Worm (Caenorhabditis elegans) whole organism, L2 larva: ENCODE results near the gene pqn-25.
A peak's percentile ranks its signal among the peaks of the same experiment; 100 is the strongest.

ENCODE experiments used
- R02D3.7 ChIP-seq: fragments of 150-350 bp; optimal IDR thresholded peaks from 2 replicates; lab custom pipeline; 2014; ENCODE audit warnings: missing biosample characterization, missing genetic modification characterization
- Y55F3AM.14 ChIP-seq: fragments of 200-800 bp; sonication (Bioruptor generic); optimal IDR thresholded peaks from 2 replicates; lab custom pipeline; 2018; ENCODE audit warnings: mild to moderate bottlenecking, missing genetic modification characterization, missing compliant biosample characterization
- ZK546.5 ChIP-seq: sonication (generic microtip); optimal IDR thresholded peaks from 2 replicates; lab custom pipeline; 2017; ENCODE audit warnings: missing biosample characterization, missing genetic modification characterization
- aly-2 ChIP-seq: fragments of 150-350 bp; optimal IDR thresholded peaks from 2 replicates; lab custom pipeline; 2014; ENCODE audit warnings: missing biosample characterization, missing genetic modification characterization
- blmp-1 ChIP-seq: sonication (generic microtip); optimal IDR thresholded peaks from 2 replicates; lab custom pipeline; 2017; ENCODE audit warnings: missing genetic modification characterization, mild to moderate bottlenecking, missing compliant biosample characterization, antibody characterized with exemption, moderate library complexity; ENCODE audit not compliant: insufficient read depth
- egl-27 ChIP-seq: sonication (generic microtip); optimal IDR thresholded peaks from 3 replicates; lab custom pipeline; 2017; ENCODE audit warnings: missing biosample characterization, missing genetic modification reagents, missing genetic modification characterization
- fos-1 ChIP-seq: fragments of 150-350 bp; optimal IDR thresholded peaks from 2 replicates; lab custom pipeline; 2014; ENCODE audit warnings: missing biosample characterization, missing genetic modification characterization
- lin-39 ChIP-seq: fragments of 150-350 bp; optimal IDR thresholded peaks from 2 replicates; lab custom pipeline; 2014; ENCODE audit warnings: missing biosample characterization, missing genetic modification reagents, missing genetic modification characterization
- nhr-11 ChIP-seq: fragments of 150-350 bp; optimal IDR thresholded peaks from 2 replicates; lab custom pipeline; 2014; ENCODE audit warnings: missing biosample characterization, missing genetic modification characterization
- unc-62 ChIP-seq: fragments of 150-350 bp; optimal IDR thresholded peaks from 2 replicates; lab custom pipeline; 2014; ENCODE audit warnings: missing biosample characterization, missing genetic modification reagents, missing genetic modification characterization

DNA sequence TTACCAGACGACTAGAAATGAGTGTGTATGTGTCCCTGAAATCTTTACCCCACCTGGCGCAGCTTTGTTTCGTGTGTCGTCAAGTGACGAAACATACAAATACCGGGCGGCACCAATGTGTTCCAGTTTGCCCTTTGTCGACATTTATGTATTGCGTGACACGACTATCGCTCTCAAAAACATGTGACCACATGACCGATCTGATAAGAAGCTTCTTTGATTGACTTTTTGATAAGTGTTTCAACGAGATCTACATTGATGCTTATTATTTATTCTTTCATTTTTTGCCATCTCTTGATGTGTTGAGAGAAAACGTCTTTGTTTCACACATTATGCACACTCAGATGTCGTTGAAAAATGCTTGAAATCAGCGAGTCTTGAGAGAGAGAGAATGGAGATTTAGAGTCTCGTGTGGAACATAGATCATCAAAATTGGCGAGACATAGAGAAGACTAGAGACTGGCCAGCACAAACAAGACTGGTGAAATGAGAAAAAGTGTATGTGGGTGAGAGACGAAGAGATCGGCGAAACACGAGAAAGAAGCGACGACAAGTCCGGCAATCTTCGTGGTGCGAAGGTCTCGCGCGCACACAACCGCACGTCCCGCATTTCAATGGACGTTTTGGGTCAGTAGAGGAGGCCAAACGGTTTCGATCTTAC lies 9.4 kb downstream of the pqn-25 start:
- TF ChIP-seq aly-2 (tag; lab: Kevin White, UChicago) (no peak), Y55F3AM.14 (GFP tag; lab: Kevin White, UChicago) (peak; percentile 61), unc-62 (GFP tag; lab: Kevin White, UChicago) (no peak), fos-1 (peak; percentile 62), lin-39 (tag; lab: Kevin White, UChicago) (no peak), R02D3.7 (tag; lab: Kevin White, UChicago) (no peak), ZK546.5 (no peak), egl-27 (tag; lab: Kevin White, UChicago) (peak; percentile 8), blmp-1 (peak; percentile 50), nhr-11 (tag; lab: Kevin White, UChicago) (no peak)
